Fruit fly (Drosophila melanogaster) whole organism, wandering third instar larva: ENCODE measurements around the gene CG44005.
A peak's percentile ranks its signal among the peaks of the same experiment; 100 is the strongest.

Experiments used
- Abd-B ChIP-seq: fragments of >200 bp; optimal IDR thresholded peaks from 2 replicates; lab custom pipeline; 2017; ENCODE audit warnings: missing biosample characterization, missing genetic modification characterization
- CG32264 ChIP-seq: fragments of 200-800 bp; sonication (Bioruptor generic); optimal IDR thresholded peaks from 2 replicates; lab custom pipeline; 2016; ENCODE audit warnings: missing biosample characterization, missing genetic modification characterization
- CrebA ChIP-seq: fragments of 200-800 bp; sonication (Bioruptor generic); optimal IDR thresholded peaks from 2 replicates; lab custom pipeline; 2016; ENCODE audit warnings: missing biosample characterization, mild to moderate bottlenecking, missing genetic modification characterization, borderline replicate concordance
- Dif ChIP-seq: fragments of 200-275, 200-300 bp; sonication (Bioruptor generic); optimal IDR thresholded peaks from 2 replicates; lab custom pipeline; 2018; ENCODE audit warnings: missing biosample characterization, missing genetic modification characterization; ENCODE audit not compliant: partially characterized antibody
- Hr78 ChIP-seq: fragments of >200 bp; optimal IDR thresholded peaks from 2 replicates; lab custom pipeline; 2017; ENCODE audit warnings: missing biosample characterization, missing genetic modification characterization
- h ChIP-seq: fragments of 200-800 bp; sonication (Bioruptor generic); optimal IDR thresholded peaks from 3 replicates; lab custom pipeline; 2016; ENCODE audit warnings: missing biosample characterization, mild to moderate bottlenecking, missing genetic modification characterization
- pan ChIP-seq: fragments of >200 bp; optimal IDR thresholded peaks from 2 replicates; lab custom pipeline; 2017
- psq ChIP-seq: fragments of 200-800 bp; sonication (Bioruptor generic); optimal IDR thresholded peaks from 3 replicates; lab custom pipeline; 2017; ENCODE audit warnings: missing biosample characterization, mild to moderate bottlenecking, missing genetic modification characterization, moderate library complexity
- rgr ChIP-seq: fragments of 200-800 bp; sonication (Bioruptor generic); optimal IDR thresholded peaks from 3 replicates; lab custom pipeline; 2016; ENCODE audit warnings: missing biosample characterization, mild to moderate bottlenecking, missing genetic modification characterization
- sv ChIP-seq: fragments of 200-800 bp; sonication (Bioruptor generic); optimal IDR thresholded peaks from 3 replicates; lab custom pipeline; 2016; ENCODE audit warnings: missing biosample characterization, missing genetic modification characterization

DNA sequence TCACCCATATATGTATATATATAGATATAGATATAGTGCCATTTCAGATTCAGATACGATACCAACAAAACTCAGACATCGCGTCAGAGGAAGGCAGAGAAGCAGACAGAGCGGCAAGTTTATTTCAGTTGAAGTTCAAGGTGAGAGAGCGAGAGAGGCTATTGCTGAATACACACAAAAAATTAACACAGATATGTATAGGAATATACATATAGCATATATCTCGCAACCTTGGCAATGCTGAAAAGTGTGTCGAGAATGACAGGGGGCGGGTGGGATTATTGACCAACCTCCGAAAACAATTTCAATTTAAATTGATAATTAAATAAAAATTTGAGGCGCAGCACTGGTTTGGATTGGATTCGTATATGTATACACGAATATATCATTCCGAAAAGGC is 14.9 kb downstream of the CG44005 start:
- TF ChIP-seq Abd-B (GFP tag; lab: Kevin White, UChicago) (no peak), h (GFP tag; lab: Kevin White, UChicago) (peak; percentile 27), Dif (no peak), Hr78 (GFP tag; lab: Kevin White, UChicago) (no peak), psq (GFP tag; lab: Kevin White, UChicago) (no peak), CrebA (GFP tag; lab: Kevin White, UChicago) (no peak), sv (GFP tag; lab: Kevin White, UChicago) (no peak), pan (lab: Kevin White, UChicago) (no peak), rgr (GFP tag; lab: Kevin White, UChicago) (peak; percentile 22), CG32264 (GFP tag; lab: Kevin White, UChicago) (no peak)
